Worm (Caenorhabditis elegans) whole organism, young adult: ENCODE measurements around the gene Y110A2AL.2.

Experiments
- C06A6.2 ChIP-seq: fragments of 200-800 bp; sonication (Bioruptor generic); conservative IDR thresholded peaks from 2 replicates; pipeline ENCODE4 v1.3.6; 2022; ENCODE audit warnings: missing genetic modification characterization, missing compliant biosample characterization
- him-1 ChIP-seq: sonication (generic microtip); optimal IDR thresholded peaks from 2 replicates; lab custom pipeline; 2016; ENCODE audit warnings: missing genotype, missing genetic modification reagents, missing genetic modification characterization, missing compliant biosample characterization
- lin-54 ChIP-seq: fragments of 200-800 bp; sonication (Bioruptor generic); optimal IDR thresholded peaks from 2 replicates; lab custom pipeline; 2018; ENCODE audit warnings: mild to moderate bottlenecking, missing genetic modification characterization, missing compliant biosample characterization
- nhr-80 ChIP-seq: sonication (generic microtip); optimal IDR thresholded peaks from 2 replicates; lab custom pipeline; 2016; ENCODE audit warnings: missing genetic modification characterization, missing compliant biosample characterization
- nhr-90 ChIP-seq: sonication (generic microtip); optimal IDR thresholded peaks from 2 replicates; lab custom pipeline; 2016; ENCODE audit warnings: missing genotype, mild to moderate bottlenecking, missing genetic modification characterization, missing compliant biosample characterization
- snpc-1.1 ChIP-seq: sonication (generic microtip); optimal IDR thresholded peaks from 2 replicates; lab custom pipeline; 2017; ENCODE audit warnings: missing genetic modification characterization, mild to moderate bottlenecking, missing compliant biosample characterization, antibody characterized with exemption, moderate library complexity, missing genotype, missing genetic modification reagents; ENCODE audit not compliant: insufficient read depth

DNA sequence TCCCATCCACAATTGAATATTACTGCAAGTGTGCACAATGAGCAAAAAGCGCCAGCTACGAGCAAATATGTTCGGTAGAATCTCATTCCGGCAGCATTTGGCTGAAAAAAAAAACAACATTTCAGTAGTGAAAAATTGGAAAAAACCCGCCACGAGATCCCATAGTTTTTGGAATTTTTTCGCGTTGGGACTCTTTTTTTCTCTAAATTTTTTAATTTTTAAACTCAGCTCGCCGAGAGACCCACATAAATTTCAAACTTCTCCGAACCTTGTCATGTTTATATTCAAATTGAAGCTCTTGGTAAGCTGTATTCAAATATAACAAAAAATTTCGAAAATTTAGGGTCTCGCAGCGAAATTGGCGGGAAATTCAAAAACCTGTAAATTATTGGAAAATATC is 26.5 kb downstream of the Y110A2AL.2 start, which contains the start of gene sqv-2:
- no peak for TF ChIP-seq lin-54 (GFP tag; lab: Kevin White, UChicago)
- TF ChIP-seq snpc-1.1, result no peak
- no peak for TF ChIP-seq nhr-80 (tag; lab: Kevin White, UChicago)
- no peak for TF ChIP-seq him-1 (tag; lab: Kevin White, UChicago)
- TF ChIP-seq nhr-90 (tag; lab: Kevin White, UChicago), result no peak
- TF ChIP-seq C06A6.2, result no peak
